Fruit fly (Drosophila melanogaster): ENCODE measurements around the gene CG31358.

The CG31358 gene

DNA sequence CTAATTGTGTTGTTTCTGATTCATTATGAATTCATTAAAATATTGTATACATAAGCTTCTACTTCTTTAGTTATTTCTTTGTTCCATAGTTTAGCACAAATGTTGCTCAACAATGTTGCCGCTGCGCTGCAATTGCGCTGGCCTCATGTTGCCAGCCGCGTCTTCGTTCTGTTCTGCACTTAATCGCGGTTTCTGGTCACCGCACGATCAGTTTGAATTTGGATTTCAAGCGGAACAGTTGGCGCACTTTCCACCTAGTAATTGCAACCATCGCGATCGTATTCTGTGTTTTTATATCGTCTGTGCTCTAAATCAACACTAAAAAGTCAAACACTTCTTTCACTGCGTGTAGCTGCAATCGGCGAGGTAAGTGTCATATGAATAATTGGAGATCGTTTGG, 32.5 kb downstream of the CG31358 start, which contains the start of gene Ect3:
Ect3 (plus strand) TSS at position 205 of the 400 bp plus-strand sequence.
- TF ChIP-seq usp (GFP tag; optimal IDR thresholded peaks at IDR 0.05), result no peak

DNA sequence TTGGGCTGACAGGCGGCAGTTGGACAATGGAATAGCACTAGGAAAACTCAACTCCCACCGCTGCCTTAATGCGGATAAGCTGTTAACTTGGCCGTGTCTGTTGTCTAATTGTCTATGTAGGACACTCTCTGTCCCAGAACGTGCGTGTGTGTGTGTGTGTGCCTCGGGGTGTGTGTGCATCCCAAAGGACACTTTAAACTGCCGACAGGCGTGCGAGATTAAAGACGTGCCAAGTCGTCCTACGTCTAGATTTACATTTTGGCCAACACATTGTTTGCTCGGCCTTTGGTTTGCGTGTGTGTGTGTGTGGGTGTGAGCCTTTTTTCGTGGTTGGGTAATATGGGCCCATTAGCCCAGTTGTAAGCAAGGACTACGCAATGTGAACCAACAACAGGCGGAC, 33.4 kb downstream of the CG31358 start:
- TF ChIP-seq brk (GFP tag; optimal IDR thresholded peaks at IDR 0.05), result no peak
- no peak for TF ChIP-seq sage (GFP tag; optimal IDR thresholded peaks at IDR 0.05)
- no peak for TF ChIP-seq Mio (GFP tag; optimal IDR thresholded peaks at IDR 0.05)
- TF ChIP-seq h (GFP tag; optimal IDR thresholded peaks at IDR 0.05), result no peak
- no peak for TF ChIP-seq Vsx2 (GFP tag; optimal IDR thresholded peaks at IDR 0.05; ENCODE audit: partially characterized antibody)
- TF ChIP-seq dmrt93B (GFP tag; optimal IDR thresholded peaks at IDR 0.05), result no peak
- TF ChIP-seq Dfd (GFP tag; optimal IDR thresholded peaks at IDR 0.05), result peak; percentile 39

DNA sequence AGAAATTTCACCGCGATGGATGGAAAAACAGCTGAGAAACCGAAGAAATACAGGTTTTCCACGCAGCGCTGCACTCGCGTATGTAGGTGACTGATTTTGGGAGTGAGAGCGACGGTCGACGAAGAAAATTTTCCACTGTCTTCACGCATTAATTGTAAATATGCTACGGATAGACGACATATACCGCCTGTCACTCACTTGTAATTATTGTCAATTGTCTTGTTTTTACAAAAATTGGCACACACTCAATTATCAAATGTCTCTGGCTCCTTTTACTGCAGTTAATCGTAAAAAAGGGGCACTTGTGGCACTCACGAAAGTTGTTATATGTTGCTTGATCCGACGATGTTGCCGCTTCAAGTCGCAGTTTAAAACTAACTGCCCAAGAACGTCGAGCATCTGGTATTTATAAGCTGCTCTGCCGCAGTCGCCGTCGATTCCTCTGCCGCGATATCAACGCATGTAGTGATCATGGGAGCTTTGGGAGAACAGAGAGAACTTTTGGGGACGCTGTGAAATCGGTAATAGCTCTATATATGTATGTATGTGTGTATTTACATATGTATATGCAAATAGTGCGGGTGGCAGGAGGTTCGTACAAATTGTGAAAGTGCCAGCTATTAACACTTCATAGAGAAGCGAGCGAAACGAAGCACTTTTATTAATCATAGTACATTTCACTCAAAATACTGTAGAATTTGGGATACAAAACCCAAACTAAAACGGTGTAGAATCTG, 38.5 kb downstream of the CG31358 start, which contains the start of gene mfas:
mfas (minus strand) TSS at position 382 of the 737 bp plus-strand sequence.
- TF ChIP-seq rgr (GFP tag; optimal IDR thresholded peaks at IDR 0.05) (peak; percentile 22), Dfd (GFP tag; optimal IDR thresholded peaks at IDR 0.05) (no peak), h (GFP tag; optimal IDR thresholded peaks at IDR 0.05) (peak; percentile 4), woc (GFP tag; optimal IDR thresholded peaks at IDR 0.05) (no peak), Mio (GFP tag; optimal IDR thresholded peaks at IDR 0.05) (no peak), tai (GFP tag; optimal IDR thresholded peaks at IDR 0.05) (peak; percentile 18), br (GFP tag; optimal IDR thresholded peaks at IDR 0.05) (peak; percentile 6), Jra (GFP tag; optimal IDR thresholded peaks at IDR 0.05) (peak; percentile 14), fru (GFP tag; optimal IDR thresholded peaks at IDR 0.05) (peak; percentile 58), Hr83 (GFP tag; optimal IDR thresholded peaks at IDR 0.05; ENCODE audit: poor library complexity, severe bottlenecking) (peak; percentile 49), Myc (optimal IDR thresholded peaks at IDR 0.05) (no peak)

DNA sequence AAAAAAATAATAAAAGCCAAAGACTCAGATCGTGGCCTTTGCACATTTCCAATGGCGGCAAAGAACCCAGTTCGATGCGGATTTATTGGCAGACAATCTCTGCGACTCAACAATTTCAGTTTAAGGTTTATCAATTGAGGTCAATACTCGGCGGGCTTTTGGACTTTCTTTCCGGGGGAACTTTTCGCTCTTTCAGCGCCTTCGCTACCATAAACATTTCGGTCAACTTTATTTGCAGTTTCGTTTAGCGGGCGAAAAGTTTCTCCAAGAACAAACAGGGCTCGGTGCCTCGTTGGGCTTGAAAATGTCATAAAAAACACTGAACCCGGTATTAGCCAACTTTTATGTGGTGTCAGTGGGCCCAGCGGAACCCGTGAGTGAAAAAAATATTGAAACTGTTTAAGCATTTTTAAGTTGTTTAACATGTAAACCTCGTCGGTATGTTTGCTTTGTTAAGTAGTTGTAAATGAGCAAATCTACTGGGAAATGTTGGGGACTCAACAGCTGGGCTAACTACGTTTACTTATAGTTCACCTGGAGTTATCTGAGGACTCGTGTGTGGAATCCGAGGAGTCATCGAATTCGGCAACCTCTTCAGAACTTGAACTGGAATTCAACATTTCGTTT, 39.9 kb downstream of the CG31358 start:
- TF ChIP-seq Mio (GFP tag; optimal IDR thresholded peaks at IDR 0.05), result no peak
- no peak for TF ChIP-seq Rel (GFP tag; optimal IDR thresholded peaks at IDR 0.05)
- peak; percentile 59 for TF ChIP-seq Rel (tag; optimal IDR thresholded peaks at IDR 0.05)
- TF ChIP-seq CG32264 (GFP tag; optimal IDR thresholded peaks at IDR 0.05), result no peak

DNA sequence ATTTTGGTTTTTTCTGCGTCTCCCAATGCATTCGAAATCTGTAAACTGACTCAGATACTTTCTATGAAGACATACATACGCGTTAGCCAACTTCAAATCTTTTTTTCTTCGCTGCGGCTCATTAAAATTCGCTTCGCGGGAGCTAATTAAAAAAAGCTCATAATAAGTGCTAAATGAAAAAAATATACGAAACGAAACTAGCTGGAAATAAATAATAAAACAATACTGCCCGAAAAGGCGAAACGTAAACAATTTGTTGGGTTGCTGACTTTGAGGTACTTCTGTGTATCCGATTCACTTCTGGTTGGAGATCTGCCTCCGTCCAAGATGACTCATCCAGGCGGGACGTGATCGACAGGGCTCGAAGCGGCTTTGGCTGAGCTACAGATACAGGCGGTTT, 41.6 kb downstream of the CG31358 start:
- TF ChIP-seq dsf (GFP tag; optimal IDR thresholded peaks at IDR 0.05; ENCODE audit: borderline replicate concordance) (no peak), usp (GFP tag; optimal IDR thresholded peaks at IDR 0.05) (no peak), tai (GFP tag; optimal IDR thresholded peaks at IDR 0.05) (no peak), CG32264 (GFP tag; optimal IDR thresholded peaks at IDR 0.05) (no peak), Vsx2 (GFP tag; optimal IDR thresholded peaks at IDR 0.05; ENCODE audit: partially characterized antibody) (no peak), jim (GFP tag; optimal IDR thresholded peaks at IDR 0.05) (no peak), pan (optimal IDR thresholded peaks at IDR 0.05) (no peak), woc (GFP tag; optimal IDR thresholded peaks at IDR 0.05) (no peak), Rel (GFP tag; optimal IDR thresholded peaks at IDR 0.05) (no peak), Rel (tag; optimal IDR thresholded peaks at IDR 0.05) (no peak), Hnf4 (GFP tag; optimal IDR thresholded peaks at IDR 0.05) (no peak), Abd-B (GFP tag; optimal IDR thresholded peaks at IDR 0.05) (no peak), psq (GFP tag; optimal IDR thresholded peaks at IDR 0.05) (no peak), Jra (GFP tag; optimal IDR thresholded peaks at IDR 0.05) (no peak), Dfd (GFP tag; optimal IDR thresholded peaks at IDR 0.05) (no peak), Hr83 (GFP tag; optimal IDR thresholded peaks at IDR 0.05; ENCODE audit: poor library complexity, severe bottlenecking) (no peak)

DNA sequence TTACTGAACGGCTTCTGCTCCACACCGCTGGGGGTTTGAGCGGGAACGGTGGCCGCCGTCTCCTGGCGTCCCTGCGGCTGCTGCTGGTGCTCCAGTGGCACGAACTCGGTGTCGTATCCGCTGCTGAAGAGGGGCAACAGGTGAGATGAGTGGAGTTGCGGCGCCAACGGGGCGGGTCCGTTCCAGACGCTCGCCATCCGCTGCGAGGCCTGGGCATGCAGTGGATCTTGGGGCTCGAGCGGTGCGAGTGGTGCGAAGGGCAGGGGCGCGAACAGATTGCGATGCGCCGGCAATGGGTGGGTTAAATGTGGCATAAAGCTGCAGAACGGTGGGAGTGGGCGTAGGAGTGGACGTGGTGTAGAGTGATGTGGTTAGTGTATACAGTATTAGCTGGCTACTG, 42.4 kb downstream of the CG31358 start:
- TF ChIP-seq Hnf4 (GFP tag; optimal IDR thresholded peaks at IDR 0.05) (no peak), foxo (GFP tag; optimal IDR thresholded peaks at IDR 0.05) (no peak), Hr83 (GFP tag; optimal IDR thresholded peaks at IDR 0.05; ENCODE audit: poor library complexity, severe bottlenecking) (no peak), Dif (GFP tag; optimal IDR thresholded peaks at IDR 0.05; ENCODE audit: partially characterized antibody) (no peak), brk (GFP tag; optimal IDR thresholded peaks at IDR 0.05) (no peak), jim (GFP tag; optimal IDR thresholded peaks at IDR 0.05) (no peak), fru (GFP tag; optimal IDR thresholded peaks at IDR 0.05) (no peak), Myc (optimal IDR thresholded peaks at IDR 0.05) (no peak), woc (GFP tag; optimal IDR thresholded peaks at IDR 0.05) (no peak), CrebA (GFP tag; optimal IDR thresholded peaks at IDR 0.05; ENCODE audit: borderline replicate concordance) (no peak)
